Worm (Caenorhabditis elegans) whole organism, midembryonic: ENCODE measurements around the gene R10E8.2.

Experiments used
- T22C8.4 ChIP-seq: fragments of 200-800 bp; sonication (Bioruptor generic); IDR thresholded peaks from 2 replicates; pipeline ENCODE4 v1.3.6; 2022; ENCODE audit warnings: missing genetic modification characterization, missing compliant biosample characterization
- cog-1 ChIP-seq: sonication (generic microtip); optimal IDR thresholded peaks from 2 replicates; lab custom pipeline; 2016; ENCODE audit warnings: missing genetic modification characterization, missing compliant biosample characterization
- flt-1 ChIP-seq: fragments of 200-800 bp; sonication (Bioruptor generic); IDR thresholded peaks from 2 replicates; pipeline ENCODE4 v1.3.6; 2022; ENCODE audit warnings: missing genetic modification characterization, missing compliant biosample characterization
- klf-2 ChIP-seq: fragments of 200-800 bp; sonication (Bioruptor generic); conservative IDR thresholded peaks from 2 replicates; pipeline ENCODE4 v1.3.6; 2022; ENCODE audit warnings: missing genetic modification reagents, missing genetic modification characterization, missing compliant biosample characterization
- med-1 ChIP-seq: sonication (generic microtip); optimal IDR thresholded peaks from 2 replicates; lab custom pipeline; 2017; ENCODE audit warnings: missing genetic modification characterization, mild to moderate bottlenecking, missing compliant biosample characterization, antibody characterized with exemption, missing genetic modification reagents; ENCODE audit not compliant: insufficient read depth
- ref-1 ChIP-seq: fragments of 200-800 bp; sonication (Bioruptor generic); conservative IDR thresholded peaks from 2 replicates; pipeline ENCODE4 v1.3.6; 2022; ENCODE audit warnings: missing genetic modification reagents, missing genetic modification characterization, missing compliant biosample characterization
- tab-1 ChIP-seq: fragments of 200-800 bp; sonication (Bioruptor generic); IDR thresholded peaks from 2 replicates; pipeline ENCODE4 v1.3.6; 2022; ENCODE audit warnings: missing genetic modification characterization, missing compliant biosample characterization
- ztf-23 ChIP-seq: fragments of 200-800 bp; sonication (Bioruptor generic); IDR thresholded peaks from 2 replicates; pipeline ENCODE4 v1.3.6; 2022; ENCODE audit warnings: missing genetic modification reagents, missing genetic modification characterization, missing compliant biosample characterization
- ztf-29 ChIP-seq: fragments of 200-800 bp; sonication (Bioruptor generic); IDR thresholded peaks from 2 replicates; pipeline ENCODE4 v1.3.6; 2022; ENCODE audit warnings: missing genetic modification reagents, missing genetic modification characterization, missing compliant biosample characterization

Gene R10E8.2

DNA sequence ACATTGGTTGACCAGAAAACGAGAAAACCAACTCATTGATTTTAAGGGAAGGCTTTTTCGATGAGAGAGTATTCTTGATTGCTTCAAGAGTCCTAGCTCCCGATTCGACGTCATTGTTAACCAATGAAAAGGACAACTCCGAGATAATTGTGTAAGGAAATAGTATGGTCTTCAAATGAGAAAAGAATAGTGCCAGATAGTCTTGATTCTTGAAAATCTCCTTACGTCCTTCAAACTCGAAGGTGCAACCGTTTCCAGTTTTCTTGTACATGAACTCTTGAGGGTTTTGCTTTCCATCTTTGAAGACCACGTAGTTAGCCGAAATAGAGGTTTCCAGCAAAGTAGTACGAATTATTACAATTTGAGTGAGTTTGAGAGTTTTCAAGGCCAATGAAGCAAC is 10.4 kb upstream of the R10E8.2 start:
- TF ChIP-seq tab-1: no peak

DNA sequence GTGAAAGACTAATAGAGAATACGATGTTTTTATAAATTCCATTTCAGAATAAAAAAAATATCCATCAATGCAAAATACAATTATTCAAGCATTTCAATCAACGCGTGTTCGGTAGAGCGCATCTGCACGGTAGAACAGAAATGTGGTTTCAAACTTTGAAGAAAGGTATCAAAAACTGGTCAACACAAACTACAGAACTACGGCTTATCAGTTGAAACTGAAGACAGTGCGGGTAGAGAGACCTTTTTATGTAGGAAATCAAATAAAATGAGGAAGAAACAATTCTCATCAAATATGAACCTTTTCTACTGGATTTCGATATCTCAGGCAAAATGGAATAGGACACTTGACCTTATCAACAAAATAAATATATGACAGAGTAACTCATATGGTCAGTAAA is 9.2 kb upstream of the R10E8.2 start:
- TF ChIP-seq med-1 (GFP tag; lab: Kevin White, UChicago) (no peak), ztf-29 (no peak), flt-1 (GFP tag; lab: Robert Waterston, UW) (no peak), klf-2 (GFP tag; lab: Robert Waterston, UW) (no peak), ztf-23 (GFP tag; lab: Robert Waterston, UW) (no peak), ref-1 (GFP tag; lab: Robert Waterston, UW) (no peak), T22C8.4 (GFP tag; lab: Robert Waterston, UW) (no peak), cog-1 (tag; lab: Kevin White, UChicago) (no peak), tab-1 (no peak)

DNA sequence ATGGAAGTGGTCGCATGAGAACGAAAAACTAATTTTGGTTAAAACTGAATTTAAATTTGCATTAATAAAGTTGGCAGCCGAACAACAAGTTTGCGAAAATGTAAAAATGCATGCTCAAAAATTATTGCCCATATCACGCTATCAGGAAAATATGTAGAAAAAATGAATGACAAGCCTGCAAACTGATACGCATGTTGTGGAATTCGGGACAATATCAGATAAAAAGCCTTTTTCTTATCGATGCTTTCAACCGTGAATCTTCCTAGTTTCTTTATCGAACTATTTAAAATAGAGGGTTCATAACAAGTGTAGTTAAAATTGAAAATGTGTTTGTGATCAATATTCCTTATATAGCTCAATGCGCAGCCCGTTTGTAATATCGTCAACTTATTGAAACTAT is 7.5 kb upstream of the R10E8.2 start:
- TF ChIP-seq tab-1: no peak
- no peak for TF ChIP-seq ztf-23 (GFP tag; lab: Robert Waterston, UW)
- TF ChIP-seq ref-1 (GFP tag; lab: Robert Waterston, UW): no peak
- TF ChIP-seq T22C8.4 (GFP tag; lab: Robert Waterston, UW): no peak
- no peak for TF ChIP-seq med-1 (GFP tag; lab: Kevin White, UChicago)
- TF ChIP-seq klf-2 (GFP tag; lab: Robert Waterston, UW): no peak
- no peak for TF ChIP-seq flt-1 (GFP tag; lab: Robert Waterston, UW)
- TF ChIP-seq cog-1 (tag; lab: Kevin White, UChicago): no peak
- no peak for TF ChIP-seq ztf-29

DNA sequence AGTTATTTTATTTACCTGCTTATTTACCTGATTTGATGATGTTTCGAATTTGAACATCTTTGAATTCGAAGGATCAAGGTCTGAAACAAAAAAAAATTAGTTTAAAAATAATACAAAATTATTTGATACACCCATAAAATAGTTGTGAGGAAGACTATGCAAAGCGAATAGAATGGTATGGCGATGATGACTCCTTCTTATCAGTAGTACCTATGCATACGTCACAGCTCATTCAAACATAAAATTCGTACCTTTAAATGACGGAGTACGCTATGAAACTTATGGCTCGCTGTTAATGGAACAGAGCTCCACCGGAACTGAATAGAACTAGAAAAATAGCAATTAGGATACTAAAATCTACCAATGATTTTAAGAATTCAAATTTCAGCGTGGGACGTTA is 1.4 kb upstream of the R10E8.2 start, which contains the start of gene R10E8.1:
Gene R10E8.1, minus strand, starts transcription at position 178 of the 400 bp plus-strand sequence.
- no peak for TF ChIP-seq ztf-29
- TF ChIP-seq T22C8.4 (GFP tag; lab: Robert Waterston, UW): no peak
- no peak for TF ChIP-seq flt-1 (GFP tag; lab: Robert Waterston, UW)
- no peak for TF ChIP-seq cog-1 (tag; lab: Kevin White, UChicago)
- TF ChIP-seq ztf-23 (GFP tag; lab: Robert Waterston, UW): no peak

DNA sequence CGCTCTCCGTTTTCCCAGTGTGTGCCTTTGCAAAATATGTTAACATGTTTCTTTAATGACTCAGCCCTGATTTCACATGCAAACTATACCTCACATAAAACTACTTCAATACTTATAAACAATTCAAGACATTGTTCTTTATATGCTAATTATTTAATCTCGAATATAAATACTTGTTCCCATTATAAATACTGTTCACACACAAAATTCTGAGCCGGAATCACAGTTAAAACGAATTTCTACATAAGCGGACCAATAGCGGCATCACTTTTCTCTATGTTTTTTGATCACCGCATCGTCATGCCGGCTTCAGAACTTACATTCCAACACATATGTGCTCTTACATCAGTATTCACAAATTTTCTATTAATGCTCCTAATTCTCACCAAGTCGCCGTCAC is 889 bp downstream of the R10E8.2 start, which contains the start of gene R10E8.5:
Gene R10E8.5, plus strand, starts transcription at position 301 of the 400 bp plus-strand sequence.
- TF ChIP-seq ztf-29: no peak
- TF ChIP-seq ztf-23 (GFP tag; lab: Robert Waterston, UW): no peak
- no peak for TF ChIP-seq T22C8.4 (GFP tag; lab: Robert Waterston, UW)
- TF ChIP-seq cog-1 (tag; lab: Kevin White, UChicago): no peak
- TF ChIP-seq flt-1 (GFP tag; lab: Robert Waterston, UW): no peak
- no peak for TF ChIP-seq klf-2 (GFP tag; lab: Robert Waterston, UW)
- TF ChIP-seq tab-1: no peak
- TF ChIP-seq med-1 (GFP tag; lab: Kevin White, UChicago): no peak
- TF ChIP-seq ref-1 (GFP tag; lab: Robert Waterston, UW): no peak

DNA sequence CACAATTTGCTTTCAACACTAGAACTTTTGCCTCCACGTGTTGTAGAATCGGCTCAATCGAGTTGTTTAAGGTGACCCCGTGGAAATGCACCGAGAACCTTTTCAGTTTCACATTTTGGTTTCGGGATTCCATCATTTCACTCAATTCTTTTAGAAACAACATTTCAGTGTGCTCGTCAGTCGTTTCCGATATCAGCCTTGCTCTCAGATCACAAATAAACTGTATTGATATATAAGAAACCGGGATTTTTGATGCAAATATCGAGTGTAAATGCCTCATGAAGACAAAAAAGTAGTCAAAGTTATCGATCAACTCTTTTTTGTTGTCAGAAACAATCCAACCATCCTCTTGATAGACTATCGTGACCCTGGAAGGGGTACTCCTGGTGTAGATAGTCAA is 11.9 kb downstream of the R10E8.2 start:
- TF ChIP-seq tab-1: no peak
- no peak for TF ChIP-seq ztf-23 (GFP tag; lab: Robert Waterston, UW)
- TF ChIP-seq T22C8.4 (GFP tag; lab: Robert Waterston, UW): no peak
- no peak for TF ChIP-seq cog-1 (tag; lab: Kevin White, UChicago)
- TF ChIP-seq flt-1 (GFP tag; lab: Robert Waterston, UW): no peak
- TF ChIP-seq med-1 (GFP tag; lab: Kevin White, UChicago): no peak
- no peak for TF ChIP-seq ref-1 (GFP tag; lab: Robert Waterston, UW)
- no peak for TF ChIP-seq ztf-29
- no peak for TF ChIP-seq klf-2 (GFP tag; lab: Robert Waterston, UW)

DNA sequence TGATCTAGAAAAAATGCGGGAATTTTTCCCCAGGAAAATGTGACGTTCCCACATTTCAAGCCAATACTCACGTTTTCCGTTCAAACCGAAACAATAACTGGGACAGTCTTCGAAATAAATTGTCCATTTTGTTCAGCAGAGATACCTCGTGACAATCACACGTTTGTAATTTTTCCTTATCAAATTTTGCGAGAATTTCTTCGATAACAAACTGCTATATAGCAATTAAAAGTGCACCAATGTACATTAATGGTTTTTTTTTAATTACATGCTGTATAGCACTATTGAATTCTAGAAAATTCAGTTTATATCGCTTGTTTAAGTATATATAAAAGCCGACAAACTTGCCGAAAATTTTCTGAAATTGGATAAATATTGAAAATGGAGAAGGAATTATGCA is 12.6 kb downstream of the R10E8.2 start, which contains the start of gene R10E8.6:
Gene R10E8.6, minus strand, starts transcription at position 154 of the 400 bp plus-strand sequence.
- TF ChIP-seq T22C8.4 (GFP tag; lab: Robert Waterston, UW): no peak
- TF ChIP-seq ztf-29: no peak
- TF ChIP-seq ztf-23 (GFP tag; lab: Robert Waterston, UW): no peak
- TF ChIP-seq flt-1 (GFP tag; lab: Robert Waterston, UW): no peak
- no peak for TF ChIP-seq tab-1
- no peak for TF ChIP-seq ref-1 (GFP tag; lab: Robert Waterston, UW)
- TF ChIP-seq klf-2 (GFP tag; lab: Robert Waterston, UW): no peak
- TF ChIP-seq med-1 (GFP tag; lab: Kevin White, UChicago): no peak
- no peak for TF ChIP-seq cog-1 (tag; lab: Kevin White, UChicago)

DNA sequence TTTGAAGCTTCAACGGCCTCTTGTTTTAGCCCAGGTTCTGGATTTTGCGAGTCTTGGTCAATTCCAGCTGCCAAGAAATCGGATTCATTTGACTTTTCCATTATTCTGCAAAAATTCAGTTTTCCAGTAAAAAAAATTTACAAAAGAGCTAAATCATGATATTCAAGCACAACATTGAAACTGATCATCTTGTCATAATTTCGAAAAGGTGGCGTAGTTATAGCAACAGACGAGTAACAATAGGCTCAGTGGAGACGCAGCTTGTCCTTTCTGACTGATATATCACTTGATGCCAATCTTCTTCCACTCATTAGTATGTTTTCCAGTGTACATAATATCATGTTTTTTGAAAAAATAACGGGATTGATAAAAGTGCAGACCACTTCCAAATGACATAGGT is 15.2 kb downstream of the R10E8.2 start, which contains the start of gene fbxa-213:
Gene fbxa-213, minus strand, starts transcription at position 101 of the 400 bp plus-strand sequence.
- no peak for TF ChIP-seq klf-2 (GFP tag; lab: Robert Waterston, UW)
- no peak for TF ChIP-seq T22C8.4 (GFP tag; lab: Robert Waterston, UW)
- TF ChIP-seq tab-1: no peak
- no peak for TF ChIP-seq cog-1 (tag; lab: Kevin White, UChicago)
- TF ChIP-seq med-1 (GFP tag; lab: Kevin White, UChicago): no peak
- TF ChIP-seq flt-1 (GFP tag; lab: Robert Waterston, UW): no peak
- no peak for TF ChIP-seq ref-1 (GFP tag; lab: Robert Waterston, UW)
- TF ChIP-seq ztf-23 (GFP tag; lab: Robert Waterston, UW): no peak

DNA sequence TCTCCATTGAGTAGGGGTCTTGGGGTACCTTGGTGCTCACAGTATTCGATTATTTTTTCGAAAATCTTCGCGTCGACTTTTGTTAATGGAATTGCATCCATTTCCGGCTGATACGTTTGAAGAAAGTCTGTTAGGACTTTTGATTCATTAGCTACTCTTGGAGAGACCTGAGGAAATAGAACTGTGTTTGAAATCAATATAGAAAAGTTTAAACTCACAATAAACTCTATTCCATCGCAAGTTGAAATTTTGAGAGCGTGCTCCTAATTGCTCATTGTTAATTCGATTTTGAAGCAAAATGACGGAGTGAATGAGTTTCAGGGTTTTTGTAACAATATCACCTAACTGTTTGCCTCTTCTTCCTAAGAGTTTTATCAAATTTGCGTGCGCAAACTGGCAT is 16.3 kb downstream of the R10E8.2 start, which contains the start of gene skr-6:
Gene skr-6, minus strand, starts transcription at position 101 of the 400 bp plus-strand sequence.
- TF ChIP-seq cog-1 (tag; lab: Kevin White, UChicago): no peak
- no peak for TF ChIP-seq ztf-23 (GFP tag; lab: Robert Waterston, UW)
- TF ChIP-seq flt-1 (GFP tag; lab: Robert Waterston, UW): no peak
- TF ChIP-seq klf-2 (GFP tag; lab: Robert Waterston, UW): no peak
- no peak for TF ChIP-seq ref-1 (GFP tag; lab: Robert Waterston, UW)
- no peak for TF ChIP-seq med-1 (GFP tag; lab: Kevin White, UChicago)

DNA sequence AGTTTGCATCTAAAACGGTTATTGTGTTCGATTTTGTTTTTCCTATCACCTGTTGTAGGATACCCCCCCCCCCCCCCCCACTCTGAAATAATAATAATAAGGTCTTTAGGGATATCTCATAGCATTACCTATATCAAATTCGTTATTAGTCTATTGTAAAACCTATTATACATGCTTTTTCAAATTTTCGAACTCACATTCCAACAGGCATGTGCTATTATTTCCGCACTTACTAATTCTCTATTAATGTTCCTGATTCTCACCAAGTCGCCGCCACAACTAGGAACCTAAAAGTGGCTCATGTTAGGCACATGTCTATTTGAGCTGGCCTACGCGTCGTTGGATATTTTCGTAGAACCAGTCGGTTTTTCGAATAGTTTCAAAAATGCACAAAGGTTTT is 16.8 kb downstream of the R10E8.2 start, which contains the start of gene Y37H2C.4:
Gene Y37H2C.4, plus strand, starts transcription at position 301 of the 400 bp plus-strand sequence.
- TF ChIP-seq ztf-29: no peak
- no peak for TF ChIP-seq med-1 (GFP tag; lab: Kevin White, UChicago)
- TF ChIP-seq ztf-23 (GFP tag; lab: Robert Waterston, UW): no peak
- no peak for TF ChIP-seq tab-1
- no peak for TF ChIP-seq T22C8.4 (GFP tag; lab: Robert Waterston, UW)
- no peak for TF ChIP-seq klf-2 (GFP tag; lab: Robert Waterston, UW)
- TF ChIP-seq ref-1 (GFP tag; lab: Robert Waterston, UW): no peak
- no peak for TF ChIP-seq cog-1 (tag; lab: Kevin White, UChicago)
